Worm (Caenorhabditis elegans): ENCODE measurements around the gene C53B4.3.

Gene C53B4.3

ce11 chrIV:8973249-8973958, at the start of gene C53B4.3:
C53B4.3 (minus strand) TSS chrIV:8973712.
- no peak for TF ChIP-seq unc-62 (GFP tag; optimal IDR thresholded peaks at IDR 0.05)

DNA sequence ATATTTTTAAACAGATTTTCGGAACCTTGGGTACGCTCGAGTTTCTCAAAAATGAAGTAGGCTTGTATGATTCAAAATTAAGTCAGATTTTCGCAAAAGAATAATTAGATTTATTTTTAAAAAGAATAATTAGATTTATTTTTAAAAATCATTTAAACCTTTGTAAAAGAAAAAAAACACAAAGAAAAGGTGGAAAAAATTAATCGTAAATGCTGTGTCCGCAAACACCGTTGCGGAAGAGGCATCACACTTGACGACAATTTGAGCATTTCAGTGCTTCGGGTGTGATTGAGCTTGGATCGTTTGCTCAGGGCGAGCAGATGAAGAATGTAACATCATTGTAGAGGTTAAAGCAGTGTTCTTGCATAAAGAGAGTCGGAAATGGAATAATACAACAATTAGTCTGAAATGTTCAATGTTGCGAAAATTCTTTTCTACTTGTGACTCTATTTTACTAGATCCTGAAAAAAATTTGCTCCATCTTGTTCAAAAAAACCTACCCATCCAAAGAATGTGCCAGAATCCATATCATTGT, 47.8 kb upstream of the C53B4.3 start:
- TF ChIP-seq unc-62 (GFP tag; optimal IDR thresholded peaks at IDR 0.05) = no peak

ce11 chrIV:9020840-9021239, 47.3 kb upstream of the C53B4.3 start, which contains the start of gene C53D6.4:
C53D6.4 (minus strand) TSS chrIV:9020940.
- TF ChIP-seq unc-62 (GFP tag; optimal IDR thresholded peaks at IDR 0.05) = no peak

ce11 chrIV:9016477-9016876, 43.0 kb upstream of the C53B4.3 start, which contains the start of gene acc-2:
acc-2 (plus strand) TSS chrIV:9016777.
- TF ChIP-seq unc-62 (GFP tag; optimal IDR thresholded peaks at IDR 0.05) = no peak

DNA sequence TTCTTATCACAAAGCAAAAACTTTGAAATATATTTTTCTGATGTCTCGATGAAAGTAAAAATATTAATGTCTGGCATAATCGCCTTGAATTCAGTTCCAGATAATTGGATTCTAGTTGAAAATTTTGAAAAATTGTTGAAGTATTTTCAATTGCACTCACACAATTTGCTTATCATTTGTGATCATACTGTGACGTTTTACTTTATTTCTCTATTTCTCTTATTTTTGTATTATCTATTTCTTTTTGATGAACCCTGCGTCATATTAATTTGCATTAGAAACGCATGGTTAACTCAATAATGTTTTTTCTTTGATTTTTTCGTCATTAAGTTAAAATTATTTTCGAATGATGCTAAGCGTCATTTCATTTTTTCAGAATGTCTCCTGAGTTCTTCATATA, 36.7 kb upstream of the C53B4.3 start, which contains the start of gene C53D6.11:
TSS of gene C53D6.11 (plus strand) at position 328 of the 400 bp plus-strand sequence.
- no peak for TF ChIP-seq unc-62 (GFP tag; optimal IDR thresholded peaks at IDR 0.05)

DNA sequence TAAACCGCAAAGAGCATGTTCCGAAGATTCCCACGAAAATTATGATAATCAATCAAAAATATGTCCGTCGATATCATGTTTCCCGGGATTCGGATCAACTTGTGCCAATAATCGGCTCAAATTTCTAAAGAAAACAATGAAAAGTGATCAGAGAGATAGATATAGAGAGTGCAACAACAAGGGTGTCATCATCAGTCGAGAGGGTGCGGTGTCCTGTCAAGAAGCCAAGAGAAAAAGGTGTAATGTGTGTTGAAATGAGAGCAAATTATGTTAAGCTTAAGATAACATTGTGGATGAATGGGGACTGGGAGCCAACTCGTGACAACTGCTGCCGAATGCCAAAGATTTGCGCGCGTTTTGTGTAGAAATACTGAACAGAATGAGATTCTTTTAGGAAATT, 34.4 kb upstream of the C53B4.3 start:
- TF ChIP-seq unc-62 (GFP tag; optimal IDR thresholded peaks at IDR 0.05) = no peak

DNA sequence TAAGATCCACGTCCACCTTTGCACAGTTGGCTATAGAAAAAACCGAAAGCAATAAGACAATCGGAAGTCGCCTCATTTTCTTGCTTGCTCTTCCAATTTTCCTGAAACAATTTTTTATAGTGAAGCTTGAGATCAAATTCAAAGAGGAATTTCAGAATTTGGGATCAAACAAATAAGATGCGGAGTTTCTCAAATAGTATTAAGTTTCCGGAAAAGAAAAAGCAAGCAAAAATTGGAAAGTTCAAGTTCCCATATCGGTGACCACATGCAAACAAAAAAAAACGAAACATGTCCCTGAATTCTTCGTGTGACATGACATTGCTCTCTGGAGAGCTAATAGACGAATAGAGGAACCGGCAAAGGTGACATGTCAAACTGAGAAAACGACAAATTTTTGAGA, 31.8 kb upstream of the C53B4.3 start, which contains the start of gene unc-129:
TSS of gene unc-129 (minus strand) at position 101 of the 400 bp plus-strand sequence.
- no peak for TF ChIP-seq unc-62 (GFP tag; optimal IDR thresholded peaks at IDR 0.05)

DNA sequence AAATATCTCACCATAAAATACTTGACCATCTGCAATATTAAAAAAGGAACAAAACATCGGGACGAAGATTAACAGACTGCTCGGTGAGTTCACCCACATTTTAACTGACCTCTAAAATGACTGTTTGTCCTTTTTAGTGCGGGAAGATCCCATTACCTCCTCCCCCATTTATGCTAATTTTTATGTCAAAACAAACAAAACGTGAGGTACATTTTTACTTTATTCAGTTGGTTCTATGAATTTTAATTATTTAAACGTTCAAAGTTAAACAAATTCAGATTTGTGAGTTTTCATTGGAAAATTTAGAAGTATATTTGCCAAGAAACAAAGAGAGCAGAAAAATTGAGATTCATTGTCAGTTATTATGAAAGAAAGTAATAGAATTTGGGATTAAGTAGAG, 29.1 kb upstream of the C53B4.3 start, which contains the start of gene C53D6.8:
TSS of gene C53D6.8 (minus strand) at position 101 of the 400 bp plus-strand sequence.
- no peak for TF ChIP-seq unc-62 (GFP tag; optimal IDR thresholded peaks at IDR 0.05)

- TF ChIP-seq unc-62 (GFP tag; optimal IDR thresholded peaks at IDR 0.05) = no peak
Observed at ce11 chrIV:9001184-9001583, 27.7 kb upstream of the C53B4.3 start.

DNA sequence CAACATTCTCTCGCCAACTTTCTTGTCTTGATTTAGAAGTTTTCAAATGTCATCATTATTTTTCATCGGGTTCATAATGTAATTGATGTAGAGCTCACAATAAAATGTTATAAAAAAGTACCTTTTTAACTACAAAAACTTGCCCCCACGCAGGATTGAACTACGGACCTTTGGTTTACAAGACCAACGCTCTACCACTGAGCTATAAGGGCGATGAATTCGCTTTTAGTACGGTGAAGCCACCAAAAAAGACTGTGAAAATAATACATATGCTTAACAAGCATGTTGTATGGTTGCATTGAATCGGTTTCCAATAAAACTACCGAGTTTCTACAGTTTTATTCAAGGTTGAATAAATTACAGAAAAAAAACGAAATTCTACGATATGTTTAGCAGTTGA, 27.2 kb upstream of the C53B4.3 start:
- no peak for TF ChIP-seq unc-62 (GFP tag; optimal IDR thresholded peaks at IDR 0.05)

- no peak for TF ChIP-seq unc-62 (GFP tag; optimal IDR thresholded peaks at IDR 0.05)
Observed at ce11 chrIV:8994487-8994886, 21.0 kb upstream of the C53B4.3 start.

DNA sequence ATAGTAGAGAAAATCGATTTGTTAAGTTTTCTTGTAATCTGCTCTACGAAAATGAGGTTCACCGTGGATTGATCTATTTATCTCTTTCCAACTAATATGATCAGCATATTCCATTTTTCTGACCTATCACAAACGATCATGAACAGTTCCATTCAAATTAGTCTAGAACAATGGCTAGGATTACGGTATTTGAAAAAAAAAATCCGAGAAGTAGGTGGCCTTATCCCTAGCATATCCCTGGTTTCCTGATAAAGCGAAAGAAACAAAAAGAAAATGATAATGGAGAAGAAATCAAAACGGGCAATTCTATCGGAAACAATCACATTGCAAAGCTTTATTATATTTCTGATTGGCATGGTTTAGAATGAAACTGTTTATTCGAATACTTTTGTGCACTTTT, 19.3 kb upstream of the C53B4.3 start, which contains the start of gene mltn-12:
TSS of gene mltn-12 (plus strand) at position 301 of the 400 bp plus-strand sequence.
- TF ChIP-seq unc-62 (GFP tag; optimal IDR thresholded peaks at IDR 0.05) = no peak

DNA sequence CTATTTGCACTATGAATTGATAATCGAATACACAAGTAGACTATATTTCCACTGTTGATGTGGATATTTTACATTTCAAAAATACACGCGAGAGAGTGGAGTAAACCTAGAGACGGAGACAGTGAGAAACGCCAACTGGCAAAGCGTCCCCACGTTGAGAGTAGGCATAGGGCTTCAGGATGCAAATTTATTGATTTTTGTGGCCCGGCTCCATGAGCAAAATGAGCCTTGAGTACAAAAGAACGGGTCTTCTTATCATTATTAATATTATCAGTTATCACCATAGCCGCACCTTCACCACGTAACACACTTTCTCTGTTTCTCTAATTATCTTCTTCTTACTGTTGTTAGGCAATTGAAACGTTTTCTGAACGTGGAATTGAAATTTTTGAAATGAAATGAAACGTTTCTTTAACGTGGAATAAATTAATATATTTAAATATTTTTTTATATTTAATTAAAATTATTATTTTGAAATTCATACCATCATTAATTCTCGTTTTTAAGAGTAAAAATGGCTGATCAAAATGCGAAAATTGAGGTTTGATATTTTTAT, 13.3 kb upstream of the C53B4.3 start, which contains the start of gene bre-1:
TSS of gene bre-1 (plus strand) at position 506 of the 556 bp plus-strand sequence.
- TF ChIP-seq unc-62 (GFP tag; optimal IDR thresholded peaks at IDR 0.05) = no peak

DNA sequence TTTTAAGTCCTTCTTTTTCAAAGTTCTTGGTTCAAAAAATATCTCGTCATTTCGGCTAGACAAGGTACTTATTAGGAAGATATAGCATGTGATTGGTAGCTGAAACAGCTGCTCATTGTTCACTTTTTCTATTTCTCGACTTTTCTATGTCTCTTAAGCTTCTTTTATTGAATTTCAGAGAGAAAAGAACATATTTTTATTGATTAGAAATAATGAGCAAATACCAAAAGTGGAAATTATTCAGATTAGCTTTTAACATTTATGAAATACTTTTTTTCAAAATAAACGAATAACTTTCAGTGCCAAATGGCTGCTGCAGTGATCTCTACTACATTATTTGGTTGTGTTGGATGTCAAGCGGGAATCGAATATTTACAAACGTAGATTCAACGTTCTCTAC, 11.1 kb upstream of the C53B4.3 start, which contains the start of gene nstp-1:
TSS of gene nstp-1 (plus strand) at position 301 of the 400 bp plus-strand sequence.
- no peak for TF ChIP-seq unc-62 (GFP tag; optimal IDR thresholded peaks at IDR 0.05)

ce11 chrIV:8979695-8980094, 6.2 kb upstream of the C53B4.3 start, which contains the start of gene col-119:
col-119 (minus strand) TSS chrIV:8979795.
- no peak for TF ChIP-seq unc-62 (GFP tag; optimal IDR thresholded peaks at IDR 0.05)

ce11 chrIV:8979062-8979612, 5.6 kb upstream of the C53B4.3 start:
- no peak for TF ChIP-seq unc-62 (GFP tag; optimal IDR thresholded peaks at IDR 0.05)

All from whole organism, dauer.